Fruit fly (Drosophila melanogaster): ENCODE measurements around the gene SA2.

The SA2 gene

DNA sequence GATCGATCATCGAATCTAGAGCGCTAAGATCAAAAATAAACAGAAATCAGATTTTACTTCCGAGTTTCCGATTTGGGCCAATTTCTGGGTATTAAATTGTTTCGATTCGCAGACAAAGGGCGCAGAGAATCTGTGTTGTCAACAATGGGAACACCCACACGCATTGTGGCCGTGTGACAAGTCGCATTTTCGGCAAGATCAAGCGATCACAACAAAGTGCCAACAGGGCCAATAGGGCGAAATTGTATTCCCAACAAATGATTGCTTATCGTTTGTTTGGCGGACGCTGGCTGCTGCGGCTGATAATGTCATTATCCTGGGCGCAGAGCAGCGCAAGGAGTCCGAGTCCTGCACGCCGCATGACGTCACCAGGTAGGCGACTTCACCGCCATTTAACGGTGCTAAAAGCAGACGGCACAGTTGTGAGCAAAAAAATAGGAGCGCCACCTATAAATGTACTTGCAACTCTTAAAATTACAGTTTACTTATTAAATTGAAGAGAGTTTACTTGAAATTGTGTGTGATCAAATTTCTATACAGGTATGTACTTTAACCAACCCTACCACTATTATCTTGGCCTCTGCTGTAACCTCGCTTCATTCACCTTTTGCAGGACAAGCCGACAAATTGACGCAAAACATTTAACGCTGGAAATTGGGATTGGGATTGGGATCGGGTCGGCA lies 41.5 kb upstream of the SA2 start (continued):
- no peak for TF ChIP-seq CG7928 (GFP tag; optimal IDR thresholded peaks at IDR 0.05)
- peak; percentile 21 for TF ChIP-seq CHES-1-like (GFP tag; optimal IDR thresholded peaks at IDR 0.05)
- no peak for TF ChIP-seq CG9727 (GFP tag; optimal IDR thresholded peaks at IDR 0.05)
- TF ChIP-seq E2f2 (GFP tag; IDR thresholded peaks at IDR 0.05): peak; percentile 23; the same call in 1 of the 2 replicates
- TF ChIP-seq D (optimal IDR thresholded peaks at IDR 0.05): peak; percentile 97
- TF ChIP-seq D (GFP tag; optimal IDR thresholded peaks at IDR 0.05): peak; percentile 44
- peak; percentile 65 for TF ChIP-seq Oli (tag; optimal IDR thresholded peaks at IDR 0.05)
- peak; percentile 63; the same call in 1 of the 3 replicates for TF ChIP-seq Optix (GFP tag; IDR thresholded peaks at IDR 0.05)
- no peak for TF ChIP-seq so (GFP tag; IDR thresholded peaks at IDR 0.05)
- TF ChIP-seq Hsf (GFP tag; optimal IDR thresholded peaks at IDR 0.05): peak; percentile 70
- TF ChIP-seq sisA (GFP tag; IDR thresholded peaks at IDR 0.05): peak; percentile 59; the same call in 1 of the 2 replicates
- TF ChIP-seq CG34376 (GFP tag; optimal IDR thresholded peaks at IDR 0.05): no peak
- peak; percentile 77 for TF ChIP-seq ci (GFP tag; IDR thresholded peaks at IDR 0.05)
- TF ChIP-seq jigr1 (GFP tag; IDR thresholded peaks at IDR 0.05): no peak
- peak; percentile 49 for TF ChIP-seq bcd (GFP tag; optimal IDR thresholded peaks at IDR 0.05)
- TF ChIP-seq CG8359 (GFP tag; optimal IDR thresholded peaks at IDR 0.05; ENCODE audit: borderline replicate concordance): peak; percentile 37
- peak; percentile 54; the same call in 1 of the 2 replicates for TF ChIP-seq Ptx1 (GFP tag; IDR thresholded peaks at IDR 0.05)
- peak; percentile 70 for TF ChIP-seq CG14667 (GFP tag; IDR thresholded peaks at IDR 0.05)
- TF ChIP-seq Chrac-16 (GFP tag; optimal IDR thresholded peaks at IDR 0.05): peak; percentile 88
- peak; percentile 41 for TF ChIP-seq fd96Cb (tag; optimal IDR thresholded peaks at IDR 0.05)
- TF ChIP-seq Nf-YB (GFP tag; optimal IDR thresholded peaks at IDR 0.05): peak; percentile 28
- peak; percentile 26; the same call in 1 of the 2 replicates for TF ChIP-seq klu (GFP tag; IDR thresholded peaks at IDR 0.05)
- TF ChIP-seq CG8765 (GFP tag; IDR thresholded peaks at IDR 0.05): peak; percentile 95
- peak; percentile 30 for TF ChIP-seq shn (GFP tag; optimal IDR thresholded peaks at IDR 0.05)
- peak; percentile 50 for TF ChIP-seq CG30403 (GFP tag; optimal IDR thresholded peaks at IDR 0.05)
- peak; percentile 63 for TF ChIP-seq CG1233 (GFP tag; optimal IDR thresholded peaks at IDR 0.05)
- TF ChIP-seq Dip3 (GFP tag; optimal IDR thresholded peaks at IDR 0.05): peak; percentile 16
- TF ChIP-seq chm (GFP tag; IDR thresholded peaks at IDR 0.05): peak; percentile 66; the same call in 1 of the 2 replicates
- TF ChIP-seq CG7987 (GFP tag; optimal IDR thresholded peaks at IDR 0.05): no peak
- peak; percentile 34 for TF ChIP-seq dmrt99B (tag; optimal IDR thresholded peaks at IDR 0.05)
- TF ChIP-seq luna (GFP tag; optimal IDR thresholded peaks at IDR 0.05): no peak
- peak; percentile 94 for TF ChIP-seq Xrp1 (GFP tag; IDR thresholded peaks at IDR 0.05)
- peak; percentile 17; the same call in 1 of the 3 replicates for TF ChIP-seq Aef1 (GFP tag; IDR thresholded peaks at IDR 0.05)
- peak; percentile 76 for TF ChIP-seq CG10462 (GFP tag; optimal IDR thresholded peaks at IDR 0.05)
- TF ChIP-seq lola (GFP tag; optimal IDR thresholded peaks at IDR 0.05): peak in 1 of 3 experiments; percentile 86
- peak in 1 of 2 experiments; percentile 99 for TF ChIP-seq eve (GFP tag; optimal IDR thresholded peaks at IDR 0.05)
- TF ChIP-seq ara (GFP tag; IDR thresholded peaks at IDR 0.05): peak; percentile 92
- TF ChIP-seq otp (GFP tag; IDR thresholded peaks at IDR 0.05): peak; percentile 87
- TF ChIP-seq CG8388 (GFP tag; optimal IDR thresholded peaks at IDR 0.05): peak; percentile 46
- no peak for TF ChIP-seq CG7963 (GFP tag; IDR thresholded peaks at IDR 0.05; ENCODE audit: partially characterized antibody)
- TF ChIP-seq salm (tag; optimal IDR thresholded peaks at IDR 0.05): peak; percentile 3
- TF ChIP-seq CG33557 (GFP tag; optimal IDR thresholded peaks at IDR 0.05): peak; percentile 70
- TF ChIP-seq CG6254 (GFP tag; optimal IDR thresholded peaks at IDR 0.05): peak; percentile 54
- TF ChIP-seq z (GFP tag; IDR thresholded peaks at IDR 0.05): peak; percentile 36; the same call in 1 of the 3 replicates
- peak; percentile 42; the same call in 1 of the 2 replicates for TF ChIP-seq Drgx (GFP tag; IDR thresholded peaks at IDR 0.05)
- peak; percentile 73 for TF ChIP-seq gsb-n (tag; optimal IDR thresholded peaks at IDR 0.05)
- TF ChIP-seq ase (GFP tag; IDR thresholded peaks at IDR 0.05): peak; percentile 44; the same call in 1 of the 3 replicates
- peak; percentile 69; the same call in 1 of the 2 replicates for TF ChIP-seq Ada2b (GFP tag; IDR thresholded peaks at IDR 0.05)
- TF ChIP-seq fd102C (GFP tag; optimal IDR thresholded peaks at IDR 0.05): peak; percentile 97
